Worm (Caenorhabditis elegans) whole organism, L2 larva: ENCODE results near the gene F28A12.10.

Experiments used
- ceh-82 ChIP-seq: fragments of 150-350 bp; optimal IDR thresholded peaks from 2 replicates; lab custom pipeline; 2014; ENCODE audit warnings: missing biosample characterization, missing genetic modification characterization
- egl-27 ChIP-seq: sonication (generic microtip); optimal IDR thresholded peaks from 3 replicates; lab custom pipeline; 2017; ENCODE audit warnings: missing biosample characterization, missing genetic modification reagents, missing genetic modification characterization
- nhr-11 ChIP-seq: fragments of 150-350 bp; optimal IDR thresholded peaks from 2 replicates; lab custom pipeline; 2014; ENCODE audit warnings: missing biosample characterization, missing genetic modification characterization

- TF ChIP-seq egl-27 (tag; lab: Kevin White, UChicago) (no peak), nhr-11 (tag; lab: Kevin White, UChicago) (no peak), ceh-82 (tag; lab: Kevin White, UChicago) (no peak)
These were observed 27.6 kb downstream of the F28A12.10 start for ce11 chrV:8609776-8610529.
